Worm (Caenorhabditis elegans) whole organism, early embryonic: ENCODE data around the gene C43H6.12.

Experiments used
- B0310.2 ChIP-seq: sonication (generic microtip); optimal IDR thresholded peaks from 2 replicates; lab custom pipeline; 2016; ENCODE audit warnings: mild to moderate bottlenecking, missing genetic modification characterization, missing compliant biosample characterization
- F13C5.2 ChIP-seq: sonication (generic microtip); optimal IDR thresholded peaks from 2 replicates; lab custom pipeline; 2017; ENCODE audit warnings: mild to moderate bottlenecking, missing genetic modification characterization, inconsistent platforms, missing compliant biosample characterization
- aly-1 ChIP-seq: sonication (generic microtip); optimal IDR thresholded peaks from 2 replicates; lab custom pipeline; 2016; ENCODE audit warnings: missing genetic modification characterization, missing compliant biosample characterization
- ama-1 ChIP-seq: fragments of 150-350 bp; optimal IDR thresholded peaks from 2 replicates; lab custom pipeline; 2014
- ceh-13 ChIP-seq: fragments of 200-800 bp; sonication (Bioruptor generic); optimal IDR thresholded peaks from 2 replicates; lab custom pipeline; 2018; ENCODE audit warnings: mild to moderate bottlenecking, missing genetic modification characterization, missing compliant biosample characterization
- ceh-36 ChIP-seq: sonication (generic microtip); optimal IDR thresholded peaks from 2 replicates; lab custom pipeline; 2016; ENCODE audit warnings: missing genetic modification characterization, inconsistent platforms, missing compliant biosample characterization
- ets-7 ChIP-seq: sonication (generic microtip); optimal IDR thresholded peaks from 2 replicates; lab custom pipeline; 2016; ENCODE audit warnings: missing genotype, missing genetic modification characterization, missing compliant biosample characterization
- flt-1 ChIP-seq: fragments of 200-800 bp; sonication (Bioruptor generic); IDR thresholded peaks from 2 replicates; pipeline ENCODE4 v1.3.6; 2022; ENCODE audit warnings: missing genetic modification characterization, missing compliant biosample characterization
- hmbx-1 ChIP-seq: sonication (generic microtip); optimal IDR thresholded peaks from 2 replicates; lab custom pipeline; 2016; ENCODE audit warnings: mild to moderate bottlenecking, missing genetic modification characterization, missing compliant biosample characterization
- hmg-4 ChIP-seq: fragments of 200-800 bp; sonication (Bioruptor generic); optimal IDR thresholded peaks from 2 replicates; lab custom pipeline; 2018; ENCODE audit warnings: mild to moderate bottlenecking, missing genetic modification characterization, missing compliant biosample characterization
- hnd-1 ChIP-seq: sonication (generic microtip); optimal IDR thresholded peaks from 2 replicates; lab custom pipeline; 2016; ENCODE audit warnings: missing genetic modification characterization, missing compliant biosample characterization
- pes-1 ChIP-seq: fragments of 200-800 bp; sonication (Bioruptor generic); IDR thresholded peaks from 2 replicates; pipeline ENCODE4 v1.3.6; 2022; ENCODE audit warnings: missing genetic modification reagents, missing genetic modification characterization, missing compliant biosample characterization
- scrt-1 ChIP-seq: fragments of 200-800 bp; sonication (Bioruptor generic); IDR thresholded peaks from 2 replicates; pipeline ENCODE4 v1.3.6; 2022; ENCODE audit warnings: missing genetic modification characterization, missing compliant biosample characterization
- sea-1 ChIP-seq: fragments of 200-800 bp; sonication (Bioruptor generic); conservative IDR thresholded peaks from 2 replicates; pipeline ENCODE4 v1.3.6; 2022; ENCODE audit warnings: missing genetic modification characterization, missing compliant biosample characterization
- tbx-11 ChIP-seq: fragments of 200-800 bp; sonication (Bioruptor generic); IDR thresholded peaks from 2 replicates; pipeline ENCODE4 v1.3.6; 2022; ENCODE audit warnings: missing genetic modification characterization, missing compliant biosample characterization
- tbx-37 ChIP-seq: fragments of 200-800 bp; sonication (Bioruptor generic); conservative IDR thresholded peaks from 2 replicates; pipeline ENCODE4 v1.3.6; 2022; ENCODE audit warnings: missing genetic modification reagents, missing genetic modification characterization, missing compliant biosample characterization
- tra-4 ChIP-seq: sonication (generic microtip); optimal IDR thresholded peaks from 2 replicates; lab custom pipeline; 2017; ENCODE audit warnings: missing genetic modification characterization, missing compliant biosample characterization

The C43H6.12 gene

DNA sequence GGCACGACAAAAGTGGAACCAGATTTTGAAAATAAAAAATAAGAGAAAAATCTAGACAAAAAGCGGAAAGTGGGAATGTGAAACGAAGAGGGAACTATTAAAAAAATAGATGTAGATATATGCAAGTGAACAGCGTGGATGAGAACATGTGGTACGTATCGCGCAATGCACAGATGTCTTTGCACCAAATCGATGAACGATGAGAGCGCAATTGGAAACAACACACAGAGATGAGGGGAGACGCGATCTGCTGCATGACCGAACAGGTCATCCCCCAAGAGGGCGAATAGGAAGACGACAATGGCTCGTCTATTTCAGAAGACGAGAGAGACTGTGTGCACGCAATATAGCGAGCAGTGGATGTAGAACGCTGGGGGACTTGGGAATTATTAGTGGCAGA lies 43.3 kb downstream of the C43H6.12 start:
- no peak for TF ChIP-seq B0310.2
- peak; percentile 63 for TF ChIP-seq hmg-4 (GFP tag; lab: Kevin White, UChicago)
- 0 out of 2 replicates have a peak, but pooled peaks have one; percentile 43 for TF ChIP-seq pes-1 (GFP tag; lab: Robert Waterston, UW)
- no peak for TF ChIP-seq hmbx-1
- TF ChIP-seq sea-1 (GFP tag; lab: Robert Waterston, UW) = no peak
- TF ChIP-seq hnd-1 (tag; lab: Kevin White, UChicago) = no peak
- no peak for TF ChIP-seq tbx-37 (GFP tag; lab: Robert Waterston, UW)
- TF ChIP-seq ceh-13 (GFP tag; lab: Kevin White, UChicago) = no peak
- TF ChIP-seq ets-7 = no peak

ce11 chrX:2454914-2455313 lies 45.5 kb downstream of the C43H6.12 start:
- TF ChIP-seq scrt-1 (GFP tag; lab: Robert Waterston, UW) = no peak
- no peak for TF ChIP-seq flt-1 (GFP tag; lab: Robert Waterston, UW)
- TF ChIP-seq B0310.2 = no peak
- TF ChIP-seq tbx-11 (GFP tag; lab: Robert Waterston, UW) = no peak
- no peak for TF ChIP-seq ceh-36 (tag; lab: Kevin White, UChicago)
- TF ChIP-seq ets-7 = no peak
- no peak for TF ChIP-seq pes-1 (GFP tag; lab: Robert Waterston, UW)
- TF ChIP-seq hnd-1 (tag; lab: Kevin White, UChicago) = no peak
- TF ChIP-seq hmbx-1 = no peak
- no peak for TF ChIP-seq sea-1 (GFP tag; lab: Robert Waterston, UW)
- TF ChIP-seq ceh-13 (GFP tag; lab: Kevin White, UChicago) = no peak
- TF ChIP-seq aly-1 = no peak

ce11 chrX:2456141-2456540 lies 46.7 kb downstream of the C43H6.12 start:
- no peak for TF ChIP-seq sea-1 (GFP tag; lab: Robert Waterston, UW)
- TF ChIP-seq tbx-37 (GFP tag; lab: Robert Waterston, UW) = no peak
- TF ChIP-seq F13C5.2 = no peak
- no peak for TF ChIP-seq tra-4 (tag; lab: Kevin White, UChicago)
- no peak for TF ChIP-seq ama-1 (lab: Kevin White, UChicago)

ce11 chrX:2457461-2457860 lies 48.1 kb downstream of the C43H6.12 start:
- TF ChIP-seq tra-4 (tag; lab: Kevin White, UChicago) (no peak), hnd-1 (tag; lab: Kevin White, UChicago) (no peak), ama-1 (lab: Kevin White, UChicago) (no peak), ceh-13 (GFP tag; lab: Kevin White, UChicago) (no peak), hmbx-1 (no peak), tbx-11 (GFP tag; lab: Robert Waterston, UW) (no peak), scrt-1 (GFP tag; lab: Robert Waterston, UW) (no peak), hmg-4 (GFP tag; lab: Kevin White, UChicago) (no peak), B0310.2 (no peak), ets-7 (no peak), tbx-37 (GFP tag; lab: Robert Waterston, UW) (no peak), pes-1 (GFP tag; lab: Robert Waterston, UW) (no peak), ceh-36 (tag; lab: Kevin White, UChicago) (no peak), sea-1 (GFP tag; lab: Robert Waterston, UW) (no peak), F13C5.2 (no peak)
